Fruit fly (Drosophila melanogaster) whole organism, wandering third instar larva: Measurements from ENCODE around the gene lectin-37Db.

Experiments used
- Abd-B ChIP-seq: fragments of >200 bp; optimal IDR thresholded peaks from 2 replicates; lab custom pipeline; 2017; ENCODE audit warnings: missing biosample characterization, missing genetic modification characterization
- CG32264 ChIP-seq: fragments of 200-800 bp; sonication (Bioruptor generic); optimal IDR thresholded peaks from 2 replicates; lab custom pipeline; 2016; ENCODE audit warnings: missing biosample characterization, missing genetic modification characterization
- CG9705 ChIP-seq: fragments of 200-800 bp; sonication (Bioruptor generic); optimal IDR thresholded peaks from 2 replicates; lab custom pipeline; 2018; ENCODE audit warnings: missing biosample characterization, mild to moderate bottlenecking, missing genetic modification characterization
- CrebA ChIP-seq: fragments of 200-800 bp; sonication (Bioruptor generic); optimal IDR thresholded peaks from 2 replicates; lab custom pipeline; 2016; ENCODE audit warnings: missing biosample characterization, mild to moderate bottlenecking, missing genetic modification characterization, borderline replicate concordance
- Dfd ChIP-seq: fragments of >200 bp; optimal IDR thresholded peaks from 2 replicates; lab custom pipeline; 2017; ENCODE audit warnings: missing biosample characterization, missing genetic modification characterization
- Dif ChIP-seq: fragments of 200-275, 200-300 bp; sonication (Bioruptor generic); optimal IDR thresholded peaks from 2 replicates; lab custom pipeline; 2018; ENCODE audit warnings: missing biosample characterization, missing genetic modification characterization; ENCODE audit not compliant: partially characterized antibody
- GATAd ChIP-seq: sonication (Bioruptor generic); optimal IDR thresholded peaks from 2 replicates; lab custom pipeline; 2016; ENCODE audit warnings: missing biosample characterization, missing genetic modification characterization
- Hnf4 ChIP-seq: fragments of 200-800 bp; sonication (Bioruptor generic); optimal IDR thresholded peaks from 2 replicates; lab custom pipeline; 2016; ENCODE audit warnings: missing biosample characterization, mild to moderate bottlenecking, missing genetic modification characterization
- Hr78 ChIP-seq: fragments of >200 bp; optimal IDR thresholded peaks from 2 replicates; lab custom pipeline; 2017; ENCODE audit warnings: missing biosample characterization, missing genetic modification characterization
- Hr83 ChIP-seq: fragments of 200-300 bp; sonication (Bioruptor generic); optimal IDR thresholded peaks from 2 replicates; lab custom pipeline; 2016; ENCODE audit warnings: missing biosample characterization, mild to moderate bottlenecking, missing genetic modification characterization, moderate library complexity; ENCODE audit not compliant: poor library complexity, severe bottlenecking
- Jra ChIP-seq: sonication (Bioruptor generic); optimal IDR thresholded peaks from 2 replicates; lab custom pipeline; 2016; ENCODE audit warnings: missing biosample characterization, missing genetic modification characterization
- Mio ChIP-seq: sonication (Bioruptor generic); optimal IDR thresholded peaks from 2 replicates; lab custom pipeline; 2016; ENCODE audit warnings: missing biosample characterization, missing genetic modification characterization
- Myc ChIP-seq: fragments of >200 bp; optimal IDR thresholded peaks from 2 replicates; lab custom pipeline; 2017
- N ChIP-seq: fragments of >200 bp; optimal IDR thresholded peaks from 2 replicates; lab custom pipeline; 2018; ENCODE audit warnings: missing biosample characterization, missing external identifiers, missing genetic modification characterization
- OdsH ChIP-seq: fragments of 200-800 bp; sonication (Bioruptor generic); optimal IDR thresholded peaks from 2 replicates; lab custom pipeline; 2016; ENCODE audit warnings: missing biosample characterization, mild to moderate bottlenecking, missing genetic modification characterization
- Rel ChIP-seq, 2 experiments: fragments of 200-800 bp; sonication (Bioruptor generic) in 1 of 2; optimal IDR thresholded peaks; 2 replicates in 1 of 2; 3 replicates in 1 of 2; lab custom pipeline; 2016 to 2019; ENCODE audit warnings: mild to moderate bottlenecking in 2 of 2, missing biosample characterization in 2 of 2, missing genetic modification characterization in 2 of 2, moderate library complexity in 1 of 2
- Sp1 ChIP-seq: fragments of 200-800 bp; sonication (Bioruptor generic); optimal IDR thresholded peaks from 3 replicates; lab custom pipeline; 2019; ENCODE audit warnings: missing biosample characterization, mild to moderate bottlenecking, missing genetic modification characterization, moderate library complexity
- Vsx2 ChIP-seq: fragments of 200-300, 225-300 bp; sonication (Bioruptor generic); optimal IDR thresholded peaks from 2 replicates; lab custom pipeline; 2018; ENCODE audit warnings: missing biosample characterization, missing genetic modification characterization; ENCODE audit not compliant: partially characterized antibody
- br ChIP-seq: fragments of 200-800 bp; sonication (Bioruptor generic); optimal IDR thresholded peaks from 2 replicates; lab custom pipeline; 2016; ENCODE audit warnings: missing biosample characterization, missing genetic modification characterization
- brk ChIP-seq: fragments of 200-800 bp; sonication (Bioruptor generic); optimal IDR thresholded peaks from 2 replicates; lab custom pipeline; 2016; ENCODE audit warnings: missing biosample characterization, mild to moderate bottlenecking, missing genetic modification characterization
- dsf ChIP-seq: sonication (Bioruptor generic); optimal IDR thresholded peaks from 2 replicates; lab custom pipeline; 2016; ENCODE audit warnings: missing biosample characterization, missing genetic modification characterization, borderline replicate concordance
- fru ChIP-seq: fragments of 200-800 bp; sonication (Bioruptor generic); optimal IDR thresholded peaks from 3 replicates; lab custom pipeline; 2016; ENCODE audit warnings: missing biosample characterization, mild to moderate bottlenecking, missing genetic modification characterization
- h ChIP-seq: fragments of 200-800 bp; sonication (Bioruptor generic); optimal IDR thresholded peaks from 3 replicates; lab custom pipeline; 2016; ENCODE audit warnings: missing biosample characterization, mild to moderate bottlenecking, missing genetic modification characterization
- jim ChIP-seq: fragments of 175-275, 200-325 bp; sonication (Bioruptor generic); optimal IDR thresholded peaks from 2 replicates; lab custom pipeline; 2016; ENCODE audit warnings: missing biosample characterization, mild to moderate bottlenecking, missing genetic modification characterization
- psq ChIP-seq: fragments of 200-800 bp; sonication (Bioruptor generic); optimal IDR thresholded peaks from 3 replicates; lab custom pipeline; 2017; ENCODE audit warnings: missing biosample characterization, mild to moderate bottlenecking, missing genetic modification characterization, moderate library complexity
- rgr ChIP-seq: fragments of 200-800 bp; sonication (Bioruptor generic); optimal IDR thresholded peaks from 3 replicates; lab custom pipeline; 2016; ENCODE audit warnings: missing biosample characterization, mild to moderate bottlenecking, missing genetic modification characterization
- sage ChIP-seq: fragments of 200-800 bp; sonication (Bioruptor generic); optimal IDR thresholded peaks from 2 replicates; lab custom pipeline; 2016; ENCODE audit warnings: missing biosample characterization, mild to moderate bottlenecking, missing genetic modification characterization
- tai ChIP-seq: sonication (Bioruptor generic); optimal IDR thresholded peaks from 2 replicates; lab custom pipeline; 2016; ENCODE audit warnings: missing biosample characterization, missing genetic modification characterization
- usp ChIP-seq: fragments of >200 bp; optimal IDR thresholded peaks from 2 replicates; lab custom pipeline; 2017; ENCODE audit warnings: missing biosample characterization, missing genetic modification characterization
- woc ChIP-seq: sonication (Bioruptor generic); optimal IDR thresholded peaks from 2 replicates; lab custom pipeline; 2016; ENCODE audit warnings: missing biosample characterization, mild to moderate bottlenecking, missing genetic modification characterization

Gene lectin-37Db

dm6 chr2L:19426330-19426781, 7.5 kb downstream of the lectin-37Db start, which contains the start of gene Pax:
TSS of gene Pax (minus strand) at chr2L:19426596.
- no peak for TF ChIP-seq Hnf4 (GFP tag; lab: Kevin White, UChicago)
- peak; percentile 43 for TF ChIP-seq Hr83 (GFP tag; lab: Kevin White, UChicago)
- no peak for TF ChIP-seq woc
- peak; percentile 65 for TF ChIP-seq Jra (GFP tag; lab: Kevin White, UChicago)
- TF ChIP-seq Dif: peak; percentile 27
- TF ChIP-seq Sp1 (GFP tag; lab: Kevin White, UChicago): peak; percentile 43

DNA sequence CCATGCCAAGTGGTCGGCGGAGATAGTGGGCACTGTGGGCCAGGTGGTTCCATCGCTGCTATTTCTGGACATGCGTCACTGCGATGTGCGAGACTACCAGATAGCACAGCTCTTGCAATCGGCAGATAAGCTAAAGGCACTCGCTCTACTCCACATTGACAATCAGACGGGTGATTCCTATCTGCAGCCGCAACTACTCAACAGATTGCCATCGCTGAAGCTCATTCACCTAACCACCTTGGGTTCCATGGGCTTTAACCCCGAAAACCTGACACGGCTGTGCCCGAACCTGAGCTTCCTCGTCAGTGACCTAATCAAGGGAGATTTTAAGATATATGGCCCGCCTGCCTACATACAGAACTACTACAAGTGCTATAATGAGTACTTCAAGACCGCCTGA, 10.9 kb downstream of the lectin-37Db start:
- TF ChIP-seq CG9705 (GFP tag; lab: Kevin White, UChicago) (no peak), Hnf4 (GFP tag; lab: Kevin White, UChicago) (no peak), Hr78 (GFP tag; lab: Kevin White, UChicago) (no peak), brk (no peak)

DNA sequence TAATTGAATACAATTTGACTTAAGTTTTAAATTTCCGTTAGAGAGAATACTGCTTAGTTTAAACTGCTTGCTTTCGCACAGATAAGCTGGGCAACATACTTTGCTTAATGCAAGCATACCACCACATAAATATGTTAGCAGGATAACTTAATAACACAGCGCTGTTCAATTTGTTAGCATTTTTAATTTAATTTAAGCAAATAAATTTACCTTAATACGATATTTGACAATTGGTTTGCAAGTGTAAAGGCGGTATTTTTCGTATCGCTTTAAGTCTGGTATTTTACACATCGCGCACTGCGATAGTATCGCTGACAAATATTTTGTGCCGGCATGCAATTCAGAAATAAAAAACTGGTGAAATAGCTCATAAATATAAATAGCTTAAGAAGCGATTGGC, 11.5 kb downstream of the lectin-37Db start, which contains the start of gene RtcB:
Gene RtcB (plus strand): TSS at position 301 of the 400 bp plus-strand sequence.
- TF ChIP-seq sage: no peak
- TF ChIP-seq br (GFP tag; lab: Kevin White, UChicago): no peak
- TF ChIP-seq Myc (lab: Kevin White, UChicago): peak; percentile 57
- no peak for TF ChIP-seq tai (GFP tag; lab: Kevin White, UChicago)
- no peak for TF ChIP-seq CG32264 (GFP tag; lab: Kevin White, UChicago)
- peak; percentile 23 for TF ChIP-seq N (GFP tag; lab: Kevin White, UChicago)
- TF ChIP-seq Vsx2 (GFP tag; lab: Kevin White, UChicago): no peak
- no peak for TF ChIP-seq CG9705 (GFP tag; lab: Kevin White, UChicago)
- TF ChIP-seq h: peak; percentile 5
- peak; percentile 64 for TF ChIP-seq rgr (GFP tag; lab: Kevin White, UChicago)

dm6 chr2L:19432424-19433015, 13.6 kb downstream of the lectin-37Db start, which contains the start of gene Rab9:
TSS of gene Rab9 (plus strand) at chr2L:19432574.
- TF ChIP-seq Sp1 (GFP tag; lab: Kevin White, UChicago) (no peak), Mio (GFP tag; lab: Kevin White, UChicago) (no peak), Vsx2 (GFP tag; lab: Kevin White, UChicago) (no peak), jim (GFP tag; lab: Kevin White, UChicago) (no peak), Hr83 (GFP tag; lab: Kevin White, UChicago) (no peak), Dif (no peak)

dm6 chr2L:19433292-19433691, 14.4 kb downstream of the lectin-37Db start:
- TF ChIP-seq psq (GFP tag; lab: Kevin White, UChicago): no peak
- no peak for TF ChIP-seq usp (GFP tag; lab: Kevin White, UChicago)
- no peak for TF ChIP-seq N (GFP tag; lab: Kevin White, UChicago)
- peak; percentile 17 for TF ChIP-seq woc
- TF ChIP-seq CG9705 (GFP tag; lab: Kevin White, UChicago): no peak
- TF ChIP-seq Dfd (GFP tag; lab: Kevin White, UChicago): no peak
- peak; percentile 18 for TF ChIP-seq h
- TF ChIP-seq Abd-B: no peak
- no peak for TF ChIP-seq Sp1 (GFP tag; lab: Kevin White, UChicago)
- no peak for TF ChIP-seq fru (GFP tag; lab: Kevin White, UChicago)
- no peak for TF ChIP-seq Myc (lab: Kevin White, UChicago)
- no peak for TF ChIP-seq dsf

DNA sequence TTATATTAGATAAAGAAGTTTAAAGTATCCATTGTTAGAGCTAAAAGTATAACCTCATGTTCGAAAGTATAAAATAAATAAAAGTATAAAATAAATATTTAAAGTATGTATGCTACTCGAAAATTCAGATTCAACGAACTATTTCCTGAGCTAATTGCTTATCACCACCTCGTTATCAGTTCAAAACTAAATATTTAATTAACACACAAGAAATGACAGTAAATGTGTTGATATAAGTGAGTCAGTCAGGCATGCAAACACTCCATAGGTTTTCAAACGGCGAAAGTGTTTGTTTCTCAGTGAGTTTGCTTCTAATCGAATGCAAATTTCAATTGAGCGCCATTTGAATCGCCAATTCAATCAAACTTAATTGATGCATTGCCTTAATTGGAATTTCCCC, 15.4 kb downstream of the lectin-37Db start:
- no peak for TF ChIP-seq GATAd (GFP tag; lab: Kevin White, UChicago)
- TF ChIP-seq CG32264 (GFP tag; lab: Kevin White, UChicago): no peak
- TF ChIP-seq woc: no peak
- no peak for TF ChIP-seq dsf
- peak; percentile 23 for TF ChIP-seq Hr83 (GFP tag; lab: Kevin White, UChicago)
- no peak for TF ChIP-seq CrebA (GFP tag; lab: Kevin White, UChicago)
- TF ChIP-seq CG9705 (GFP tag; lab: Kevin White, UChicago): no peak
- TF ChIP-seq h: peak; percentile 14
- TF ChIP-seq tai (GFP tag; lab: Kevin White, UChicago): no peak
- TF ChIP-seq OdsH (GFP tag; lab: Kevin White, UChicago): peak; percentile 18
- no peak for TF ChIP-seq Vsx2 (GFP tag; lab: Kevin White, UChicago)
- TF ChIP-seq Rel (GFP tag; optimal IDR thresholded peaks at IDR 0.05; lab: Kevin White, UChicago): no peak
- no peak for TF ChIP-seq Rel (tag; optimal IDR thresholded peaks at IDR 0.05; lab: Kevin White, UChicago)
